In the genomic region with DNA sequence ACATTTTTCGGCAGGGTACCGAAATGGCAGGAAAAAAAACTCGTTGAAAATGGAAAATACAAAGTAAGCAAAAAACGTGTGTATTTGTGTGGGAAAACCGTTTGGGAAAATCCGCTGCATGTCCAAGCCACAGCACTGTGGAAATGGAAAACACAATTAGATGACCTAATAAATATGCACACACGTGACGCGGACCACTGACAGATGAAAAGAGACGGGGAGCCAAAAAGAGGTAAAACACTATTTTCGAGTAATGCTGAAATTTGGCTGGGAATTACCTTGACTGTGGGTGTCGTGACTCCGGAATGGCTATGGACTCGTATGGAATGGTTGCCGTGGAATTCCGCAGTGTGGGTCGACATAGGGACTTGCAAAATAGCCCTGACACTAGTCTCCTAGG, we compare ENCODE assay signal across 2 fruit fly cellular contexts.
TF ChIP-seq lines count a peak whose summit lies in the region.

No protein-coding gene starts in this region.

- no peak for TF ChIP-seq CTCF in whole organism, embryonic (GFP tag; optimal IDR thresholded peaks at IDR 0.05; lab: Kevin White, UChicago)

TF ChIP-seq in whole organism, embryonic, 481 proteins besides CTCF, POLR2A, EP300 and RAD21:
- TF ChIP-seq salm (tag; optimal IDR thresholded peaks at IDR 0.05; lab: Kevin White, UChicago) (no peak), zen (tag; optimal IDR thresholded peaks at IDR 0.05; lab: Kevin White, UChicago) (peak; percentile 50), CG10209 (GFP tag; optimal IDR thresholded peaks at IDR 0.05; lab: Kevin White, UChicago) (no peak), cad (GFP tag; optimal IDR thresholded peaks at IDR 0.05; lab: Kevin White, UChicago) (peak; percentile 54), CrebB (tag; optimal IDR thresholded peaks at IDR 0.05; lab: Kevin White, UChicago) (no peak), CG42726 (GFP tag; IDR thresholded peaks at IDR 0.05; lab: Robert Waterston, UW; ENCODE audit: partially characterized antibody) (no peak), twi (tag; optimal IDR thresholded peaks at IDR 0.05; lab: Kevin White, UChicago) (peak; percentile 92), Myb (GFP tag; optimal IDR thresholded peaks at IDR 0.05; lab: Kevin White, UChicago) (no peak), CG1792 (GFP tag; optimal IDR thresholded peaks at IDR 0.05; lab: Kevin White, UChicago) (no peak), onecut (GFP tag; IDR thresholded peaks at IDR 0.05; lab: Robert Waterston, UW) (no peak), tll (GFP tag; optimal IDR thresholded peaks at IDR 0.05; lab: Kevin White, UChicago) (peak in 1 of 2 experiments; percentile 91), Spps (tag; optimal IDR thresholded peaks at IDR 0.05; lab: Kevin White, UChicago) (no peak), CG1647 (GFP tag; optimal IDR thresholded peaks at IDR 0.05; lab: Kevin White, UChicago) (no peak), CG11456 (GFP tag; IDR thresholded peaks at IDR 0.05; lab: Robert Waterston, UW) (no peak)

TF ChIP-seq in whole organism, prepupa, 60 proteins besides CTCF, POLR2A, EP300 and RAD21:
- TF ChIP-seq eg (GFP tag; IDR thresholded peaks at IDR 0.05; lab: Robert Waterston, UW) (0 out of 3 replicates have a peak, but pooled peaks have one; percentile 28), CG6163 (GFP tag; IDR thresholded peaks at IDR 0.05; lab: Robert Waterston, UW) (no peak)
